Fruit fly (Drosophila melanogaster) whole organism, embryonic: ENCODE measurements around the gene CG17732.

Experiments
- ATbp ChIP-seq: fragments of 200-800 bp; sonication (Bioruptor generic); optimal IDR thresholded peaks from 2 replicates; lab custom pipeline; 2017; ENCODE audit warnings: missing biosample characterization, mild to moderate bottlenecking, missing genetic modification characterization, missing genetic modification reagents
- Ada2b ChIP-seq: fragments of 200-800 bp; sonication (Bioruptor generic); IDR thresholded peaks from 2 replicates; pipeline ENCODE4 v1.3.6; 2022; ENCODE audit warnings: missing biosample characterization, missing genetic modification characterization
- BtbVII ChIP-seq: fragments of 200-800 bp; sonication (Bioruptor generic); optimal IDR thresholded peaks from 3 replicates; lab custom pipeline; 2017; ENCODE audit warnings: missing biosample characterization, mild to moderate bottlenecking, missing genetic modification characterization
- Bteb2 ChIP-seq: fragments of 200-800 bp; sonication (Bioruptor generic); optimal IDR thresholded peaks from 2 replicates; lab custom pipeline; 2016; ENCODE audit warnings: missing biosample characterization, missing genetic modification characterization
- CG10209 ChIP-seq: fragments of 200-800 bp; sonication (Bioruptor generic); optimal IDR thresholded peaks from 3 replicates; lab custom pipeline; 2017; ENCODE audit warnings: missing biosample characterization, mild to moderate bottlenecking, missing genetic modification characterization, missing genetic modification reagents
- CG10274 ChIP-seq: fragments of 200-800 bp; sonication (Bioruptor generic); optimal IDR thresholded peaks from 3 replicates; lab custom pipeline; 2017; ENCODE audit warnings: missing biosample characterization, mild to moderate bottlenecking, missing genetic modification characterization
- CG12071 ChIP-seq: fragments of 200-800 bp; sonication (Bioruptor generic); optimal IDR thresholded peaks from 3 replicates; lab custom pipeline; 2018; ENCODE audit warnings: missing biosample characterization, mild to moderate bottlenecking, missing genetic modification characterization
- CG13894 ChIP-seq: fragments of 200-800 bp; sonication (Bioruptor generic); optimal IDR thresholded peaks from 3 replicates; lab custom pipeline; 2018; ENCODE audit warnings: missing biosample characterization, mild to moderate bottlenecking, missing genetic modification characterization, moderate library complexity
- CG14441 ChIP-seq: fragments of 200-800 bp; sonication (Bioruptor generic); IDR thresholded peaks from 2 replicates; pipeline ENCODE4 v1.3.6; 2022; ENCODE audit warnings: missing biosample characterization, missing genetic modification characterization
- CG14667 ChIP-seq: fragments of 200-800 bp; sonication (Bioruptor generic); IDR thresholded peaks from 2 replicates; pipeline ENCODE4 v1.3.6; 2022; ENCODE audit warnings: missing biosample characterization, missing genetic modification characterization
- CG15601 ChIP-seq: fragments of 200-800 bp; sonication (Bioruptor generic); optimal IDR thresholded peaks from 3 replicates; lab custom pipeline; 2019; ENCODE audit warnings: missing biosample characterization, mild to moderate bottlenecking, missing genetic modification characterization, moderate library complexity
- CG1647 ChIP-seq: fragments of 200-800 bp; sonication (Bioruptor generic); optimal IDR thresholded peaks from 3 replicates; lab custom pipeline; 2016; ENCODE audit warnings: missing biosample characterization, missing genetic modification characterization
- CG18476 ChIP-seq: fragments of 200-800 bp; sonication (Bioruptor generic); optimal IDR thresholded peaks from 2 replicates; lab custom pipeline; 2016; ENCODE audit warnings: missing biosample characterization, mild to moderate bottlenecking, missing genetic modification characterization
- CG2116 ChIP-seq: fragments of 200-800 bp; sonication (Bioruptor generic); optimal IDR thresholded peaks from 3 replicates; lab custom pipeline; 2018; ENCODE audit warnings: missing biosample characterization, mild to moderate bottlenecking, missing genetic modification characterization
- CG3838 ChIP-seq: fragments of 200-800 bp; sonication (Bioruptor generic); optimal IDR thresholded peaks from 3 replicates; lab custom pipeline; 2016; ENCODE audit warnings: missing biosample characterization, missing genetic modification characterization
- CG42726 ChIP-seq: fragments of 200-800 bp; sonication (Bioruptor generic); IDR thresholded peaks from 2 replicates; pipeline ENCODE4 v1.3.6; 2022; ENCODE audit warnings: missing biosample characterization, missing genetic modification characterization; ENCODE audit not compliant: partially characterized antibody
- CG4707 ChIP-seq: fragments of 200-800 bp; sonication (Bioruptor generic); optimal IDR thresholded peaks from 2 replicates; lab custom pipeline; 2018; ENCODE audit warnings: missing biosample characterization, mild to moderate bottlenecking, missing genetic modification characterization, moderate library complexity
- CG5245 ChIP-seq: fragments of 200-800 bp; sonication (Bioruptor generic); optimal IDR thresholded peaks from 3 replicates; lab custom pipeline; 2016; ENCODE audit warnings: missing biosample characterization, missing genetic modification characterization
- CG5953 ChIP-seq: fragments of 200-800 bp; sonication (Bioruptor generic); IDR thresholded peaks from 2 replicates; pipeline ENCODE4 v1.3.6; 2022; ENCODE audit warnings: missing biosample characterization, missing genetic modification characterization
- CG6272 ChIP-seq: fragments of 200-800 bp; sonication (Bioruptor generic); IDR thresholded peaks from 2 replicates; pipeline ENCODE4 v1.3.6; 2022; ENCODE audit warnings: missing biosample characterization, missing genetic modification characterization
- CG7963 ChIP-seq: fragments of 200-800 bp; sonication (Bioruptor generic); IDR thresholded peaks from 3 replicates; pipeline ENCODE4 v1.3.6; 2022; ENCODE audit warnings: missing biosample characterization, missing genetic modification characterization; ENCODE audit not compliant: partially characterized antibody
- CG8388 ChIP-seq: fragments of 200-800 bp; sonication (Bioruptor generic); optimal IDR thresholded peaks from 2 replicates; lab custom pipeline; 2019; ENCODE audit warnings: missing biosample characterization, mild to moderate bottlenecking, missing genetic modification characterization, moderate library complexity
- CG9727 ChIP-seq: fragments of 200-800 bp; sonication (Bioruptor generic); optimal IDR thresholded peaks from 3 replicates; lab custom pipeline; 2017; ENCODE audit warnings: missing biosample characterization, mild to moderate bottlenecking, missing genetic modification characterization
- CrebB ChIP-seq: fragments of 200-800 bp; sonication (Bioruptor generic); optimal IDR thresholded peaks from 3 replicates; lab custom pipeline; 2018; ENCODE audit warnings: missing biosample characterization, mild to moderate bottlenecking, missing genetic modification characterization
- D ChIP-seq, 2 experiments: fragments of 200-800 bp in 1 of 2; fragments of >200 bp in 1 of 2; sonication (Bioruptor generic) in 1 of 2; optimal IDR thresholded peaks; 2 replicates in 1 of 2; 3 replicates in 1 of 2; lab custom pipeline; 2017; ENCODE audit warnings: mild to moderate bottlenecking in 1 of 2, missing biosample characterization in 1 of 2, missing genetic modification characterization in 1 of 2, missing genetic modification reagents in 1 of 2
- Dek ChIP-seq: fragments of 200-800 bp; sonication (Bioruptor generic); optimal IDR thresholded peaks from 3 replicates; lab custom pipeline; 2019; ENCODE audit warnings: missing biosample characterization, mild to moderate bottlenecking, missing genetic modification characterization, moderate library complexity
- Hey ChIP-seq: fragments of 200-800 bp; sonication (Bioruptor generic); optimal IDR thresholded peaks from 3 replicates; lab custom pipeline; 2018; ENCODE audit warnings: missing biosample characterization, mild to moderate bottlenecking, missing genetic modification characterization
- Mad ChIP-seq: fragments of 200-800 bp; sonication (Bioruptor generic); optimal IDR thresholded peaks from 2 replicates; lab custom pipeline; 2016; ENCODE audit warnings: missing biosample characterization, missing genetic modification characterization
- Mrtf ChIP-seq: fragments of 200-800 bp; sonication (Bioruptor generic); IDR thresholded peaks from 3 replicates; pipeline ENCODE4 v1.3.6; 2022; ENCODE audit warnings: missing biosample characterization, missing genetic modification characterization
- Sry-β ChIP-seq: fragments of 200-800 bp; sonication (Bioruptor generic); optimal IDR thresholded peaks from 2 replicates; lab custom pipeline; 2018; ENCODE audit warnings: missing biosample characterization, mild to moderate bottlenecking, missing genetic modification characterization, moderate library complexity
- YL-1 ChIP-seq: fragments of 200-800 bp; sonication (Bioruptor generic); optimal IDR thresholded peaks from 3 replicates; lab custom pipeline; 2017; ENCODE audit warnings: missing biosample characterization, mild to moderate bottlenecking, missing genetic modification characterization
- az2 ChIP-seq: fragments of 200-800 bp; sonication (Bioruptor generic); optimal IDR thresholded peaks from 3 replicates; lab custom pipeline; 2016; ENCODE audit warnings: missing biosample characterization, missing genetic modification characterization
- bigmax ChIP-seq: fragments of 200-800 bp; sonication (Bioruptor generic); optimal IDR thresholded peaks from 2 replicates; lab custom pipeline; 2018; ENCODE audit warnings: missing biosample characterization, mild to moderate bottlenecking, missing genetic modification characterization
- caup ChIP-seq: fragments of 200-800 bp; sonication (Bioruptor generic); optimal IDR thresholded peaks from 3 replicates; lab custom pipeline; 2017; ENCODE audit warnings: missing biosample characterization, mild to moderate bottlenecking, missing genetic modification characterization, moderate library complexity; ENCODE audit not compliant: severe bottlenecking
- cwo ChIP-seq: fragments of 200-800 bp; sonication (Bioruptor generic); optimal IDR thresholded peaks from 3 replicates; lab custom pipeline; 2017; ENCODE audit warnings: missing biosample characterization, missing genetic modification characterization, mild to moderate bottlenecking, moderate library complexity, missing genetic modification reagents
- ewg ChIP-seq: fragments of 200-800 bp; sonication (Bioruptor generic); optimal IDR thresholded peaks from 3 replicates; lab custom pipeline; 2017; ENCODE audit warnings: mild to moderate bottlenecking, missing biosample characterization, missing genetic modification reagents, missing genetic modification characterization
- gce ChIP-seq: fragments of 200-800 bp; sonication (Bioruptor generic); IDR thresholded peaks from 3 replicates; pipeline ENCODE4 v1.3.6; 2022; ENCODE audit warnings: missing biosample characterization, missing genetic modification characterization
- hbn ChIP-seq: fragments of 200-800 bp; sonication (Bioruptor generic); IDR thresholded peaks from 2 replicates; pipeline ENCODE4 v1.3.6; 2022; ENCODE audit warnings: missing biosample characterization, missing genetic modification characterization; ENCODE audit not compliant: partially characterized antibody
- her ChIP-seq: fragments of 200-800 bp; sonication (Bioruptor generic); optimal IDR thresholded peaks from 2 replicates; lab custom pipeline; 2016; ENCODE audit warnings: missing biosample characterization, missing genetic modification characterization
- kay ChIP-seq: fragments of 200-800 bp; sonication (Bioruptor generic); optimal IDR thresholded peaks from 2 replicates; lab custom pipeline; 2016; ENCODE audit warnings: missing biosample characterization, missing genetic modification characterization
- kni ChIP-seq: fragments of 200-800 bp; sonication (Bioruptor generic); optimal IDR thresholded peaks from 3 replicates; lab custom pipeline; 2017; ENCODE audit warnings: mild to moderate bottlenecking, missing biosample characterization, missing genetic modification reagents, missing genetic modification characterization
- lilli ChIP-seq: fragments of 200-800 bp; sonication (Bioruptor generic); optimal IDR thresholded peaks from 3 replicates; lab custom pipeline; 2016; ENCODE audit warnings: missing biosample characterization, missing genetic modification characterization
- lmd ChIP-seq: fragments of 200-800 bp; sonication (Bioruptor generic); IDR thresholded peaks from 2 replicates; pipeline ENCODE4 v1.3.6; 2022; ENCODE audit warnings: missing biosample characterization, missing genetic modification characterization
- nau ChIP-seq: fragments of 200-800 bp; sonication (Bioruptor generic); optimal IDR thresholded peaks from 3 replicates; lab custom pipeline; 2017; ENCODE audit warnings: missing biosample characterization, mild to moderate bottlenecking, missing genetic modification characterization, missing genetic modification reagents
- pfk ChIP-seq: fragments of 200-800 bp; sonication (Bioruptor generic); optimal IDR thresholded peaks from 2 replicates; lab custom pipeline; 2018; ENCODE audit warnings: missing biosample characterization, mild to moderate bottlenecking, missing genetic modification characterization, moderate library complexity
- tap ChIP-seq: fragments of 200-800 bp; optimal IDR thresholded peaks from 3 replicates; lab custom pipeline; 2019; ENCODE audit warnings: missing biosample characterization, mild to moderate bottlenecking, missing genetic modification characterization, moderate library complexity
- twi ChIP-seq: fragments of 200-800 bp; optimal IDR thresholded peaks from 2 replicates; lab custom pipeline; 2019; ENCODE audit warnings: missing biosample characterization, mild to moderate bottlenecking, missing genetic modification characterization, moderate library complexity

Gene CG17732

DNA sequence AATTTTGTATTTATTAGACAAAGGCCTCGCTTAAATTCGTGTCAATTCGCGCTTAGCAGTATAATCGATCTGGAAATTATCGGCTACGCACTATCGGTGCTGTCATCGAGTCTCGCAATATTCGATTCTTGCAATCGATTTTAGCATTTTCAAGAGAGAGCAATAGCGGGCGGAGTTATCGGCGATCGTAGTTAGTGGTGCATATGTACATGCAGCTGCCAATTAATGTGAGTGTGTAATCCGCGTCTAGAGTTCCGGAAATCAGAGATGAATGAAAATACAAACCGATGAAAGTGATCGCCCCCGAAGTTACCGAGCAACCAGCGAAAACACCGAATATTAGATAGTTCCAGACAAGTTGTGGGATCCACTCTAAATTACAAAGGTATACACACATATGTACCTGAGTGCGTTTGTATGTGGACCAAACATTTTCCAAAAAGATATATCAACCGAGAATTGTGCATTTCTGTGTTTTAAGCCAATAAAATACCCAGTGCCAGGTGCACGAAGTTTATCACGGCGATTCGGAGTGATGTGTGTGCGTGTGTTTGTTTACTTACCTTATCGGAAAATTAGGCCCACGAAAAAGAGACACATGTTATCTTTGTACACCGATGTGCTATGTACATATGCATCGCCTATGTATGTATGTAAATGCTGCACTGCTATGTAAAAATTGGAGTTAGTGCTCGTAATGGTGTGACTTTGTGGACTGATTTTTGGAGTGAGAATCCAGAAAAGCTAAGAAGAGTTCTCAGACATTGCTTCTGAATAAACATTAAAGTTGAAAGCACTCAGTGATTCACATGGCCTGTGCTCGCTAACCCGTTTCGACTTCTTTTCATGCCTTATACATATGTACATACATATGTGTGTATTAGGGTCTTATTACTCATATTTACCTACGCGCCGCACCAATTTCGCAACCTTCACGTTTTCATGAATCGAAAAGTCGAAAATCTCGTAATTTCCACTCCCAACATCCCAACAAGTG, 25.1 kb downstream of the CG17732 start (continued):
- TF ChIP-seq Mrtf = no peak
- TF ChIP-seq az2 (GFP tag; lab: Kevin White, UChicago) = no peak
- no peak for TF ChIP-seq CG15601 (tag; lab: Kevin White, UChicago)
- TF ChIP-seq kay (GFP tag; lab: Kevin White, UChicago) = no peak
- no peak for TF ChIP-seq Sry-β (GFP tag; lab: Kevin White, UChicago)
- TF ChIP-seq CG3838 (GFP tag; lab: Kevin White, UChicago) = no peak
- no peak for TF ChIP-seq cwo (GFP tag; lab: Kevin White, UChicago)
- TF ChIP-seq gce (GFP tag; lab: Robert Waterston, UW) = no peak
- no peak for TF ChIP-seq ATbp (GFP tag; lab: Kevin White, UChicago)
- no peak for TF ChIP-seq CG10209
- peak; percentile 61; the same call in 1 of the 2 replicates for TF ChIP-seq CG42726 (GFP tag; lab: Robert Waterston, UW)
- no peak for TF ChIP-seq lmd (GFP tag; lab: Robert Waterston, UW)
- no peak for TF ChIP-seq tap (tag; lab: Kevin White, UChicago)
- TF ChIP-seq CG8388 (GFP tag; lab: Kevin White, UChicago) = no peak
- no peak for TF ChIP-seq BtbVII (GFP tag; lab: Kevin White, UChicago)
- TF ChIP-seq Mad (GFP tag; lab: Kevin White, UChicago) = no peak
- no peak for TF ChIP-seq caup
- peak; percentile 2 for TF ChIP-seq pfk
- peak; percentile 82 for TF ChIP-seq hbn (GFP tag; lab: Robert Waterston, UW)
- TF ChIP-seq CG6272 = no peak
- peak; percentile 90 for TF ChIP-seq kni (GFP tag; lab: Kevin White, UChicago)
- TF ChIP-seq CG5953 (GFP tag; lab: Robert Waterston, UW) = no peak
- no peak for TF ChIP-seq CG5245 (GFP tag; lab: Kevin White, UChicago)
- TF ChIP-seq CG2116 (GFP tag; lab: Kevin White, UChicago) = peak; percentile 86
- TF ChIP-seq ewg (GFP tag; lab: Kevin White, UChicago) = no peak
- no peak for TF ChIP-seq Dek (tag; lab: Kevin White, UChicago)
- TF ChIP-seq bigmax (GFP tag; lab: Kevin White, UChicago) = no peak
- TF ChIP-seq lilli (GFP tag; lab: Kevin White, UChicago) = no peak
- TF ChIP-seq CG14667 (GFP tag; lab: Robert Waterston, UW) = no peak
- no peak for TF ChIP-seq CG12071
- TF ChIP-seq CG13894 (tag; lab: Kevin White, UChicago) = no peak
- TF ChIP-seq CG9727 (GFP tag; lab: Kevin White, UChicago) = no peak
- no peak for TF ChIP-seq Hey (tag; lab: Kevin White, UChicago)
- TF ChIP-seq twi (tag; lab: Kevin White, UChicago) = peak; percentile 82
- no peak for TF ChIP-seq CG4707
- TF ChIP-seq YL-1 = peak; percentile 49
- TF ChIP-seq CrebB (tag; lab: Kevin White, UChicago) = no peak
- no peak for TF ChIP-seq CG1647
- no peak for TF ChIP-seq CG10274 (GFP tag; lab: Kevin White, UChicago)
- no peak for TF ChIP-seq Ada2b
- TF ChIP-seq CG7963 (GFP tag; lab: Robert Waterston, UW) = peak; percentile 100
- TF ChIP-seq nau (GFP tag; lab: Kevin White, UChicago) = no peak
- TF ChIP-seq CG14441 = no peak
- no peak for TF ChIP-seq CG18476 (GFP tag; lab: Kevin White, UChicago)
- no peak for TF ChIP-seq Bteb2 (GFP tag; lab: Kevin White, UChicago)
- no peak for TF ChIP-seq her
- peak; percentile 55 for TF ChIP-seq D (optimal IDR thresholded peaks at IDR 0.05; lab: Kevin White, UChicago)
- TF ChIP-seq D (GFP tag; optimal IDR thresholded peaks at IDR 0.05; lab: Kevin White, UChicago) = no peak
